Worm (Caenorhabditis elegans) whole organism, L4 larva: Measurements from ENCODE around the gene F27B3.8.

Experiments
- F26F4.8 ChIP-seq: fragments of 200-800 bp; sonication (Bioruptor generic); conservative IDR thresholded peaks from 2 replicates; pipeline ENCODE4 v1.3.6; 2022; ENCODE audit warnings: missing genetic modification characterization, missing compliant biosample characterization
- F44E2.7 ChIP-seq: fragments of 200-800 bp; sonication (Bioruptor generic); IDR thresholded peaks from 2 replicates; pipeline ENCODE4 v2.1.2; 2022; ENCODE audit warnings: missing genetic modification characterization, missing compliant biosample characterization
- aha-1 ChIP-seq: fragments of 150-350 bp; peaks from one replicate; lab custom pipeline; 2014; ENCODE audit warnings: missing biosample characterization, missing genetic modification characterization
- aly-2 ChIP-seq: sonication (generic microtip); optimal IDR thresholded peaks from 2 replicates; lab custom pipeline; 2018; ENCODE audit warnings: missing biosample characterization, missing genetic modification characterization
- attf-4 ChIP-seq: sonication (generic microtip); optimal IDR thresholded peaks from 3 replicates; lab custom pipeline; 2017; ENCODE audit warnings: missing biosample characterization, missing genetic modification characterization
- ceh-32 ChIP-seq: sonication (generic microtip); optimal IDR thresholded peaks from 2 replicates; lab custom pipeline; 2016; ENCODE audit warnings: mild to moderate bottlenecking, missing genetic modification characterization, missing compliant biosample characterization; ENCODE audit not compliant: poor library complexity
- ctbp-1 ChIP-seq: fragments of 200-800 bp; sonication (Bioruptor generic); IDR thresholded peaks from 2 replicates; pipeline ENCODE4 v1.3.6; 2022; ENCODE audit warnings: missing genetic modification reagents, missing genetic modification characterization, missing compliant biosample characterization
- daf-16 ChIP-seq, 3 experiments: sonication (generic microtip); optimal IDR thresholded peaks; 2 replicates each; lab custom pipeline; 2016 to 2017; ENCODE audit warnings: missing genetic modification characterization in 3 of 3, missing genetic modification reagents in 3 of 3, mild to moderate bottlenecking in 2 of 3, missing compliant biosample characterization in 2 of 3, missing biosample characterization in 1 of 3, moderate library complexity in 1 of 3
- dmd-6 ChIP-seq: fragments of 200-800 bp; sonication (Bioruptor generic); IDR thresholded peaks from 2 replicates; pipeline ENCODE4 v1.3.6; 2022; ENCODE audit warnings: missing genetic modification reagents, missing genetic modification characterization, missing compliant biosample characterization
- dmd-9 ChIP-seq: fragments of 200-800 bp; sonication (Bioruptor generic); IDR thresholded peaks from 2 replicates; pipeline ENCODE4 v1.3.6; 2022; ENCODE audit warnings: missing genetic modification reagents, missing genetic modification characterization, missing compliant biosample characterization
- hif-1 ChIP-seq, 2 experiments: sonication (generic microtip); optimal IDR thresholded peaks; 2 replicates each; lab custom pipeline; 2016 to 2017; ENCODE audit warnings: missing compliant biosample characterization in 2 of 2, missing genetic modification characterization in 2 of 2, missing genetic modification reagents in 2 of 2, missing genotype in 2 of 2, mild to moderate bottlenecking in 1 of 2
- hlh-11 ChIP-seq: fragments of 200-800 bp; sonication (Bioruptor generic); optimal IDR thresholded peaks from 2 replicates; lab custom pipeline; 2018; ENCODE audit warnings: mild to moderate bottlenecking, missing genetic modification characterization, missing compliant biosample characterization
- lin-1 ChIP-seq: fragments of 200-800 bp; sonication (Bioruptor generic); IDR thresholded peaks from 2 replicates; pipeline ENCODE4 v1.3.6; 2022; ENCODE audit warnings: missing genetic modification reagents, missing genetic modification characterization, missing compliant biosample characterization
- lin-13 ChIP-seq: fragments of 150-350 bp; optimal IDR thresholded peaks from 2 replicates; lab custom pipeline; 2014; ENCODE audit warnings: missing biosample characterization, missing genetic modification reagents, missing genetic modification characterization
- lir-3 ChIP-seq: sonication (generic microtip); optimal IDR thresholded peaks from 2 replicates; lab custom pipeline; 2016; ENCODE audit warnings: mild to moderate bottlenecking, missing genetic modification characterization, missing compliant biosample characterization
- mdl-1 ChIP-seq, 2 experiments: fragments of 150-350 bp in 1 of 2; sonication (generic microtip) in 1 of 2; optimal IDR thresholded peaks; 2 replicates each; lab custom pipeline; 2014 to 2017; ENCODE audit warnings: missing biosample characterization in 2 of 2, missing genetic modification characterization in 2 of 2
- mxl-2 ChIP-seq: fragments of 200-800 bp; sonication (Bioruptor generic); conservative IDR thresholded peaks from 2 replicates; pipeline ENCODE4 v1.3.6; 2022; ENCODE audit warnings: missing genetic modification reagents, missing genetic modification characterization, missing compliant biosample characterization
- nhr-11 ChIP-seq: fragments of 150-350 bp; optimal IDR thresholded peaks from 2 replicates; lab custom pipeline; 2014; ENCODE audit warnings: missing biosample characterization, missing genetic modification characterization
- nhr-111 ChIP-seq: fragments of 200-800 bp; sonication (Bioruptor generic); optimal IDR thresholded peaks from 2 replicates; lab custom pipeline; 2018; ENCODE audit warnings: mild to moderate bottlenecking, missing genetic modification characterization, missing compliant biosample characterization
- nhr-25 ChIP-seq: sonication (generic microtip); optimal IDR thresholded peaks from 2 replicates; lab custom pipeline; 2017; ENCODE audit warnings: missing genetic modification characterization, mild to moderate bottlenecking, missing compliant biosample characterization, antibody characterized with exemption, moderate library complexity, borderline replicate concordance; ENCODE audit not compliant: insufficient read depth
- nhr-41 ChIP-seq: fragments of 200-800 bp; sonication (Bioruptor generic); IDR thresholded peaks from 2 replicates; pipeline ENCODE4 v1.3.6; 2022; ENCODE audit warnings: missing genetic modification reagents, missing genetic modification characterization, missing compliant biosample characterization
- nhr-48 ChIP-seq: sonication (generic microtip); optimal IDR thresholded peaks from 2 replicates; lab custom pipeline; 2016; ENCODE audit warnings: mild to moderate bottlenecking, missing genetic modification characterization, missing compliant biosample characterization
- nhr-6 ChIP-seq: fragments of 150-350 bp; optimal IDR thresholded peaks from 2 replicates; lab custom pipeline; 2014; ENCODE audit warnings: missing biosample characterization, missing genetic modification characterization
- nhr-77 ChIP-seq: fragments of 150-350 bp; optimal IDR thresholded peaks from 2 replicates; lab custom pipeline; 2014; ENCODE audit warnings: missing biosample characterization, missing genetic modification characterization
- pha-4 ChIP-seq, 2 experiments: fragments of 150-350 bp in 1 of 2; fragments of 200-800 bp in 1 of 2; sonication (Bioruptor generic) in 1 of 2; IDR thresholded peaks in 1 of 2; optimal IDR thresholded peaks in 1 of 2; 2 replicates each; pipeline versions ENCODE4 v1.3.6 to Lab custom; 2014 to 2022; ENCODE audit warnings: missing genetic modification characterization in 2 of 2, missing genetic modification reagents in 2 of 2, missing biosample characterization in 1 of 2, missing compliant biosample characterization in 1 of 2
- pqm-1 ChIP-seq: sonication (generic microtip); optimal IDR thresholded peaks from 2 replicates; lab custom pipeline; 2017; ENCODE audit warnings: missing biosample characterization, missing genetic modification characterization
- rbr-2 ChIP-seq: sonication (generic microtip); optimal IDR thresholded peaks from 2 replicates; lab custom pipeline; 2016; ENCODE audit warnings: missing genotype, missing genetic modification characterization, missing compliant biosample characterization
- set-16 ChIP-seq: fragments of 200-800 bp; sonication (Bioruptor generic); IDR thresholded peaks from 2 replicates; pipeline ENCODE4 v1.3.6; 2022; ENCODE audit warnings: missing genetic modification reagents, missing genetic modification characterization, missing compliant biosample characterization
- unc-130 ChIP-seq: sonication (generic microtip); optimal IDR thresholded peaks from 2 replicates; lab custom pipeline; 2016; ENCODE audit warnings: missing genetic modification reagents, missing genetic modification characterization, missing compliant biosample characterization
- unc-39 ChIP-seq: sonication (generic microtip); optimal IDR thresholded peaks from 2 replicates; lab custom pipeline; 2017; ENCODE audit warnings: missing biosample characterization, missing genetic modification characterization
- unc-62 ChIP-seq, 3 experiments: fragments of 150-350 bp in 1 of 3; sonication (generic microtip); optimal IDR thresholded peaks in 2 of 3; peaks in 1 of 3; 1 replicate in 1 of 3; 2 replicates in 2 of 3; lab custom pipeline; 2014 to 2017; ENCODE audit warnings: missing biosample characterization in 3 of 3, missing genetic modification characterization in 3 of 3, missing genetic modification reagents in 3 of 3, missing genotype in 1 of 3
- vab-7 ChIP-seq: fragments of 200-800 bp; sonication (Bioruptor generic); IDR thresholded peaks from 2 replicates; pipeline ENCODE4 v1.3.6; 2022; ENCODE audit warnings: missing genetic modification reagents, missing genetic modification characterization, missing compliant biosample characterization
- zfp-2 ChIP-seq: sonication (generic microtip); optimal IDR thresholded peaks from 2 replicates; lab custom pipeline; 2016; ENCODE audit warnings: mild to moderate bottlenecking, missing genetic modification characterization, missing compliant biosample characterization
- zip-11 ChIP-seq: fragments of 200-800 bp; sonication (Bioruptor generic); IDR thresholded peaks from 2 replicates; pipeline ENCODE4 v1.3.6; 2022; ENCODE audit warnings: missing genetic modification characterization, missing compliant biosample characterization
- ztf-7 ChIP-seq: fragments of 150-350 bp; optimal IDR thresholded peaks from 2 replicates; lab custom pipeline; 2014; ENCODE audit warnings: missing biosample characterization, missing genetic modification characterization

F27B3.8 gene

ce11 chrIII:6579398-6579797 lies at the start of gene F27B3.8:
TSS of gene F27B3.8 (plus strand) at chrIII:6579698.
- no peak for TF ChIP-seq attf-4
- no peak for TF ChIP-seq hif-1 (tag; optimal IDR thresholded peaks at IDR 0.05; lab: Kevin White, UChicago)
- TF ChIP-seq unc-39 (tag; lab: Kevin White, UChicago): no peak
- TF ChIP-seq lin-1 (GFP tag; lab: Robert Waterston, UW): no peak
- no peak for TF ChIP-seq nhr-111 (GFP tag; lab: Kevin White, UChicago)
- no peak for TF ChIP-seq pqm-1 (tag; lab: Kevin White, UChicago)
- TF ChIP-seq nhr-6 (tag; lab: Kevin White, UChicago): no peak
- no peak for TF ChIP-seq nhr-48 (tag; lab: Kevin White, UChicago)
- TF ChIP-seq zip-11 (GFP tag; lab: Robert Waterston, UW): no peak
- no peak for TF ChIP-seq mxl-2
- no peak for TF ChIP-seq aly-2 (tag; lab: Kevin White, UChicago)
- no peak for TF ChIP-seq daf-16 (GFP tag; optimal IDR thresholded peaks at IDR 0.05; lab: Kevin White, UChicago)
- no peak for TF ChIP-seq daf-16 (tag; optimal IDR thresholded peaks at IDR 0.05; lab: Kevin White, UChicago)
- TF ChIP-seq nhr-25 (tag; lab: Kevin White, UChicago): no peak
- no peak for TF ChIP-seq nhr-77 (tag; lab: Kevin White, UChicago)
- no peak for TF ChIP-seq ceh-32 (tag; lab: Kevin White, UChicago)
- TF ChIP-seq hlh-11 (tag; lab: Kevin White, UChicago): no peak
- TF ChIP-seq lin-13 (GFP tag; lab: Kevin White, UChicago): no peak
- no peak for TF ChIP-seq rbr-2 (tag; lab: Kevin White, UChicago)
- TF ChIP-seq ztf-7 (tag; lab: Kevin White, UChicago): no peak

ce11 chrIII:6531099-6531498 lies 48.4 kb upstream of the F27B3.8 start, which contains the start of gene C09E7.11:
TSS of gene C09E7.11 (plus strand) at chrIII:6531399.
- TF ChIP-seq set-16: no peak
- TF ChIP-seq F44E2.7 (GFP tag; lab: Robert Waterston, UW): no peak
- no peak for TF ChIP-seq dmd-6 (GFP tag; lab: Robert Waterston, UW)
- TF ChIP-seq, all 104 proteins: peak for 0

ce11 chrIII:6532647-6533046 lies 46.9 kb upstream of the F27B3.8 start, which contains the start of gene srxa-5:
TSS of gene srxa-5 (plus strand) at chrIII:6532947.
- no peak for TF ChIP-seq nhr-11 (tag; lab: Kevin White, UChicago)
- no peak for TF ChIP-seq pha-4 (GFP tag; IDR thresholded peaks at IDR 0.05; lab: Robert Waterston, UW)
- TF ChIP-seq pha-4 (tag; optimal IDR thresholded peaks at IDR 0.05; lab: Kevin White, UChicago): no peak
- TF ChIP-seq mdl-1 (tag; optimal IDR thresholded peaks at IDR 0.05; lab: Kevin White, UChicago): no peak
- TF ChIP-seq unc-130 (GFP tag; lab: Kevin White, UChicago): no peak
- no peak for TF ChIP-seq lir-3 (tag; lab: Kevin White, UChicago)
- no peak for TF ChIP-seq dmd-9 (GFP tag; lab: Robert Waterston, UW)

ce11 chrIII:6536945-6537568 lies 42.4 kb upstream of the F27B3.8 start, which contains the start of gene C09E7.4:
TSS of gene C09E7.4 (minus strand) at chrIII:6536995.
- no peak for TF ChIP-seq zfp-2 (tag; lab: Kevin White, UChicago)
- TF ChIP-seq hlh-11 (tag; lab: Kevin White, UChicago): no peak
- no peak for TF ChIP-seq nhr-77 (tag; lab: Kevin White, UChicago)
- peak in 1 of 2 experiments; percentile 77 for TF ChIP-seq unc-62 (GFP tag; optimal IDR thresholded peaks at IDR 0.05 in 1 of 2; lab: Kevin White, UChicago)
- no peak for TF ChIP-seq unc-62 (tag; optimal IDR thresholded peaks at IDR 0.05; lab: Kevin White, UChicago)
- TF ChIP-seq rbr-2 (tag; lab: Kevin White, UChicago): peak; percentile 7
- TF ChIP-seq ctbp-1: no peak
- TF ChIP-seq vab-7 (GFP tag; lab: Robert Waterston, UW): no peak
- TF ChIP-seq aha-1 (tag; lab: Kevin White, UChicago): peak; percentile 96
- no peak for TF ChIP-seq F26F4.8
- TF ChIP-seq nhr-41: no peak
